Worm (Caenorhabditis elegans) whole organism, late embryonic: ENCODE results near the gene Y43F8A.1.

Experiments
- C38D4.7 ChIP-seq: fragments of 200-800 bp; sonication (Bioruptor generic); optimal IDR thresholded peaks from 2 replicates; lab custom pipeline; 2018; ENCODE audit warnings: mild to moderate bottlenecking, missing genetic modification characterization, moderate library complexity, missing compliant biosample characterization
- F13H6.1 ChIP-seq: sonication (generic microtip); optimal IDR thresholded peaks from 2 replicates; lab custom pipeline; 2016; ENCODE audit warnings: missing genetic modification characterization, missing compliant biosample characterization
- K09A11.1 ChIP-seq: sonication (generic microtip); optimal IDR thresholded peaks from 2 replicates; lab custom pipeline; 2017; ENCODE audit warnings: antibody characterized with exemption, mild to moderate bottlenecking, missing genetic modification characterization, missing compliant biosample characterization; ENCODE audit not compliant: insufficient read depth
- T23F11.4 ChIP-seq: fragments of 200-800 bp; sonication (Bioruptor generic); optimal IDR thresholded peaks from 2 replicates; lab custom pipeline; 2018; ENCODE audit warnings: mild to moderate bottlenecking, missing genetic modification characterization, missing compliant biosample characterization
- Y22D7AL.16 ChIP-seq: sonication (generic microtip); optimal IDR thresholded peaks from 2 replicates; lab custom pipeline; 2016; ENCODE audit warnings: missing genetic modification characterization, missing compliant biosample characterization
- ceh-14 ChIP-seq: sonication (generic microtip); optimal IDR thresholded peaks from 2 replicates; lab custom pipeline; 2016; ENCODE audit warnings: missing genotype, missing genetic modification characterization, missing compliant biosample characterization
- ceh-22 ChIP-seq: sonication (generic microtip); optimal IDR thresholded peaks from 2 replicates; lab custom pipeline; 2017; ENCODE audit warnings: missing biosample characterization, missing genetic modification characterization
- ceh-30 ChIP-seq: fragments of 150-350 bp; optimal IDR thresholded peaks from 2 replicates; lab custom pipeline; 2014; ENCODE audit warnings: missing biosample characterization, missing genetic modification characterization
- ceh-31 ChIP-seq: sonication (generic microtip); optimal IDR thresholded peaks from 2 replicates; lab custom pipeline; 2016; ENCODE audit warnings: missing genetic modification characterization, missing compliant biosample characterization
- ceh-34 ChIP-seq: sonication (generic microtip); optimal IDR thresholded peaks from 2 replicates; lab custom pipeline; 2016; ENCODE audit warnings: mild to moderate bottlenecking, missing genetic modification characterization, missing compliant biosample characterization
- ceh-45 ChIP-seq: fragments of 200-800 bp; sonication (Bioruptor generic); IDR thresholded peaks from 2 replicates; pipeline ENCODE4 v1.3.6; 2022; ENCODE audit warnings: missing genetic modification reagents, missing genetic modification characterization, missing compliant biosample characterization
- ceh-48 ChIP-seq: sonication (generic microtip); optimal IDR thresholded peaks from 2 replicates; lab custom pipeline; 2016; ENCODE audit warnings: missing genetic modification characterization, inconsistent platforms, missing compliant biosample characterization
- ceh-9 ChIP-seq: sonication (generic microtip); optimal IDR thresholded peaks from 2 replicates; lab custom pipeline; 2016; ENCODE audit warnings: mild to moderate bottlenecking, missing genetic modification characterization, inconsistent platforms, missing compliant biosample characterization
- che-1 ChIP-seq: sonication (generic microtip); optimal IDR thresholded peaks from 2 replicates; lab custom pipeline; 2016; ENCODE audit warnings: mild to moderate bottlenecking, missing genetic modification characterization, missing compliant biosample characterization
- dmd-4 ChIP-seq: sonication (generic microtip); optimal IDR thresholded peaks from 2 replicates; lab custom pipeline; 2016; ENCODE audit warnings: borderline replicate concordance, missing genetic modification characterization, missing compliant biosample characterization
- elt-2 ChIP-seq: sonication (generic microtip); optimal IDR thresholded peaks from 2 replicates; lab custom pipeline; 2016; ENCODE audit warnings: missing genetic modification reagents, missing genetic modification characterization, missing compliant biosample characterization
- eyg-1 ChIP-seq: sonication (generic microtip); optimal IDR thresholded peaks from 2 replicates; lab custom pipeline; 2016; ENCODE audit warnings: missing genotype, missing genetic modification characterization, missing compliant biosample characterization
- fkh-10 ChIP-seq: fragments of 150-350 bp; optimal IDR thresholded peaks from 2 replicates; lab custom pipeline; 2014; ENCODE audit warnings: missing biosample characterization, missing genetic modification reagents, missing genetic modification characterization
- fkh-6 ChIP-seq: sonication (generic microtip); optimal IDR thresholded peaks from 2 replicates; lab custom pipeline; 2016; ENCODE audit warnings: missing genetic modification characterization, missing compliant biosample characterization
- gmeb-2 ChIP-seq: sonication (generic microtip); optimal IDR thresholded peaks from 2 replicates; lab custom pipeline; 2016; ENCODE audit warnings: missing genetic modification characterization, inconsistent platforms, missing compliant biosample characterization
- hlh-13 ChIP-seq: fragments of 200-800 bp; sonication (Bioruptor generic); optimal IDR thresholded peaks from 2 replicates; lab custom pipeline; 2018; ENCODE audit warnings: mild to moderate bottlenecking, missing genetic modification characterization, missing compliant biosample characterization
- hlh-15 ChIP-seq: sonication (generic microtip); optimal IDR thresholded peaks from 2 replicates; lab custom pipeline; 2016; ENCODE audit warnings: missing genetic modification characterization, missing compliant biosample characterization
- hlh-6 ChIP-seq: sonication (generic microtip); optimal IDR thresholded peaks from 2 replicates; lab custom pipeline; 2016; ENCODE audit warnings: missing genotype, missing genetic modification characterization, missing compliant biosample characterization
- hlh-8 ChIP-seq: sonication (generic microtip); optimal IDR thresholded peaks from 2 replicates; lab custom pipeline; 2016; ENCODE audit warnings: missing genotype, missing genetic modification characterization, missing compliant biosample characterization
- lim-6 ChIP-seq: sonication (generic microtip); optimal IDR thresholded peaks from 2 replicates; lab custom pipeline; 2016; ENCODE audit warnings: missing genetic modification characterization, missing compliant biosample characterization
- mec-3 ChIP-seq: sonication (generic microtip); optimal IDR thresholded peaks from 2 replicates; lab custom pipeline; 2016; ENCODE audit warnings: borderline replicate concordance, missing genetic modification characterization, missing compliant biosample characterization
- nfya-1 ChIP-seq: sonication (generic microtip); optimal IDR thresholded peaks from 2 replicates; lab custom pipeline; 2017; ENCODE audit warnings: missing genetic modification characterization, mild to moderate bottlenecking, missing compliant biosample characterization, antibody characterized with exemption, moderate library complexity
- nhr-232 ChIP-seq: sonication (generic microtip); optimal IDR thresholded peaks from 2 replicates; lab custom pipeline; 2016; ENCODE audit warnings: missing genetic modification characterization, missing compliant biosample characterization
- npax-4 ChIP-seq: sonication (generic microtip); optimal IDR thresholded peaks from 2 replicates; lab custom pipeline; 2016; ENCODE audit warnings: missing genetic modification characterization, missing compliant biosample characterization
- pag-3 ChIP-seq: sonication (generic microtip); optimal IDR thresholded peaks from 2 replicates; lab custom pipeline; 2016; ENCODE audit warnings: missing compliant biosample characterization, missing genetic modification characterization, borderline replicate concordance
- pat-9 ChIP-seq: fragments of 200-800 bp; sonication (Bioruptor generic); optimal IDR thresholded peaks from 2 replicates; lab custom pipeline; 2018; ENCODE audit warnings: mild to moderate bottlenecking, missing genetic modification characterization, moderate library complexity, missing compliant biosample characterization
- pax-1 ChIP-seq: fragments of 150-350 bp; optimal IDR thresholded peaks from 2 replicates; lab custom pipeline; 2014; ENCODE audit warnings: missing biosample characterization, missing genetic modification characterization
- pha-4 ChIP-seq: fragments of 150-350 bp; optimal IDR thresholded peaks from 2 replicates; lab custom pipeline; 2018; ENCODE audit warnings: missing biosample characterization, missing genetic modification reagents, missing genetic modification characterization
- pros-1 ChIP-seq: fragments of 150-350 bp; optimal IDR thresholded peaks from 2 replicates; lab custom pipeline; 2014; ENCODE audit warnings: missing biosample characterization, missing genetic modification reagents, missing genetic modification characterization
- rnt-1 ChIP-seq: sonication (generic microtip); optimal IDR thresholded peaks from 2 replicates; lab custom pipeline; 2016; ENCODE audit warnings: missing genetic modification characterization, missing compliant biosample characterization
- sdc-2 ChIP-seq: sonication (generic microtip); optimal IDR thresholded peaks from 2 replicates; lab custom pipeline; 2016; ENCODE audit warnings: missing genotype, missing genetic modification characterization, missing compliant biosample characterization
- sox-2 ChIP-seq: fragments of 200-800 bp; sonication (Bioruptor generic); IDR thresholded peaks from 2 replicates; pipeline ENCODE4 v1.3.6; 2022; ENCODE audit warnings: missing genetic modification reagents, missing genetic modification characterization, missing compliant biosample characterization
- tbx-2 ChIP-seq: sonication (generic microtip); optimal IDR thresholded peaks from 2 replicates; lab custom pipeline; 2016; ENCODE audit warnings: missing genetic modification characterization, missing compliant biosample characterization
- tbx-7 ChIP-seq: sonication (generic microtip); optimal IDR thresholded peaks from 2 replicates; lab custom pipeline; 2016; ENCODE audit warnings: missing genotype, missing genetic modification characterization, missing compliant biosample characterization
- unc-42 ChIP-seq: sonication (generic microtip); optimal IDR thresholded peaks from 2 replicates; lab custom pipeline; 2016; ENCODE audit warnings: missing genotype, missing genetic modification characterization, missing compliant biosample characterization
- unc-55 ChIP-seq: sonication (generic microtip); optimal IDR thresholded peaks from 2 replicates; lab custom pipeline; 2017; ENCODE audit warnings: missing biosample characterization, missing genetic modification reagents, missing genetic modification characterization
- unc-86 ChIP-seq: sonication (generic microtip); optimal IDR thresholded peaks from 2 replicates; lab custom pipeline; 2016; ENCODE audit warnings: missing genetic modification characterization, missing compliant biosample characterization

The Y43F8A.1 gene

DNA sequence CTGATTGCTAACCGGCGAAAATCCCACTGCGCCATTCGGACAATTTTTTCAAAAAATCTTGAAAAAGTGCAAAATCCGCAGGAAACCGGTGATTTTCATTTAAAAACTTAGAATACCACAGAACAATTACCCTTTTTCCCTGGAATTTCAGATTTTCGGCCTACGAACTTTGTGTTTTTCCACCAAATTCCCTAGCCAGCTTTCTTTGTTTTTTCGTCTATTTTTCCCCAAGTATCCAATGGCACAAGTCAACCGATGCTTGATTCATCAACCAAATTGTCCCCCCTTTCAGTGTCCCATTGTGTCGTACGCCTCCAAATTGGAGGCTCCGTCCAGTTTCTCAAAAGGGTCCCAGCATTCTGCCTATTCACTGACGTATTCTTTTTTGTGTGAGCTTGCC is at the start of gene Y43F8A.1:
Gene Y43F8A.1 (plus strand): TSS at position 301 of the 400 bp plus-strand sequence.
- TF ChIP-seq pha-4 (tag; lab: Kevin White, UChicago) (no peak), T23F11.4 (GFP tag; lab: Kevin White, UChicago) (no peak), ceh-34 (tag; lab: Kevin White, UChicago) (no peak), sdc-2 (tag; lab: Kevin White, UChicago) (no peak), hlh-13 (no peak), pag-3 (tag; lab: Kevin White, UChicago) (no peak), K09A11.1 (tag; lab: Kevin White, UChicago) (no peak), unc-42 (tag; lab: Kevin White, UChicago) (no peak), rnt-1 (tag; lab: Kevin White, UChicago) (no peak), ceh-14 (tag; lab: Kevin White, UChicago) (no peak), nhr-232 (no peak), lim-6 (tag; lab: Kevin White, UChicago) (no peak), che-1 (tag; lab: Kevin White, UChicago) (no peak)

DNA sequence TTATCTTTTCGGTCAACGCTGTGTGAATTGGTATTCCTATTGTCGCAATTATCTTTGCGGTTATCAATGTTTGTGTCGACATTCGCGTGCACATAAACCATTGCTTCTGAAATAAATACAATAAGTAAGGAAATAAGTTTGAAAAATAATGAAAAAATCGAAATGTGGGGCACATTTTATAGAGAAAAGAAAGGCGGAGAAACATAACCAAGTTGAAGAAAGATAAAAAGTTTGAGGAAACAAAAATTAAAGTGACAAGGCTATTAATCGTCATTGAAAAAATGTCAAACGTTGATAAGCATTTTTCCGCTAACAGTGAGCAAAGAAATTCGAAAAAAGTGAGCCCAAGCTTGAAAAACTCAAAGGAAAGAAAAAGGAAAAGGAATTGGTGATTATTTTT is 47.9 kb upstream of the Y43F8A.1 start, which contains the start of gene C43D7.4:
Gene C43D7.4 (minus strand): TSS at position 101 of the 400 bp plus-strand sequence.
- TF ChIP-seq npax-4 (tag; lab: Kevin White, UChicago) (no peak), unc-55 (no peak), dmd-4 (tag; lab: Kevin White, UChicago) (no peak), gmeb-2 (tag; lab: Kevin White, UChicago) (no peak), ceh-48 (tag; lab: Kevin White, UChicago) (no peak), sox-2 (no peak)

DNA sequence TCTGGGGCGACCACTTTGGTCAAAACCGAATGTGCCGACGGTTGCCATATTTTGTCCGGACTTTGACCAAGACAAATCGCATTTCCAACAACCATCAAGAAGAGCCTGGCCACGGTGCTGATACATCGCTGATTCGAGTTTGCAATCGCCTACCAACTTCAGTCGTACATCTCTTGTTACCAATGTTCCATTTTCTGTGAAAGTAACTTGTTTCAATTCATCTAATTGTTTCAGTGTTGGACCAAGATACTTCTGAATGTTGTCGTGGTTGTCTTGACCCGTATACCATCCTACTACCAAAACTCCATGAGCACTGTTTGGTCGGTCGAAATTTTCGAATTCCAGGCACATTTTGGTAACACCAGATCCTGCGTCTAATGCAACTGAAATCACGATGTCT is 44.9 kb upstream of the Y43F8A.1 start:
- no peak for TF ChIP-seq unc-86 (tag; lab: Kevin White, UChicago)
- no peak for TF ChIP-seq ceh-22 (tag; lab: Kevin White, UChicago)
- no peak for TF ChIP-seq dmd-4 (tag; lab: Kevin White, UChicago)
- TF ChIP-seq fkh-10 (GFP tag; lab: Kevin White, UChicago), result no peak
- no peak for TF ChIP-seq pax-1
- no peak for TF ChIP-seq sdc-2 (tag; lab: Kevin White, UChicago)
- no peak for TF ChIP-seq elt-2 (tag; lab: Kevin White, UChicago)
- TF ChIP-seq hlh-15, result no peak
- TF ChIP-seq sox-2, result no peak
- no peak for TF ChIP-seq hlh-6 (tag; lab: Kevin White, UChicago)
- no peak for TF ChIP-seq pat-9
- no peak for TF ChIP-seq tbx-2 (tag; lab: Kevin White, UChicago)
- no peak for TF ChIP-seq ceh-30 (tag; lab: Kevin White, UChicago)
- no peak for TF ChIP-seq Y22D7AL.16
- TF ChIP-seq, all 69 proteins: peak for 0

DNA sequence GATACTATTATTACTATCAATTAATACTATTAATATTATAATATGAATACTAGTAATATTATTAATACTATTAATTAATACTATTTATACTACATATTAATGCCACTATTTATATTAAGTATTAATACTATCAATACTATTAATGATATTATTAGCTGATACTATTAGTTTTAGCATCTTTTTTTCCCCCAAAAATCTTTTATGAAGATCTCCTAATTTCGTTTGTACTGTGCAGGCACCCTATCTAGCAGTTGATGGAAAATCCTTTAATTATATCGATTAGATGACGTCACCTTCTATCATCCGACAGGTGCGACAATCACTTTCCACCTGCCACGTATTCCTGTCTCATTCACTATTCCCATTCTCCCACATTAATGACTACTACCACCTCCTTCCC is 41.0 kb upstream of the Y43F8A.1 start, which contains the start of gene fbxb-65:
Gene fbxb-65 (plus strand): TSS at position 301 of the 400 bp plus-strand sequence.
- TF ChIP-seq F13H6.1 (tag; lab: Kevin White, UChicago) (no peak), C38D4.7 (no peak), gmeb-2 (tag; lab: Kevin White, UChicago) (no peak)

DNA sequence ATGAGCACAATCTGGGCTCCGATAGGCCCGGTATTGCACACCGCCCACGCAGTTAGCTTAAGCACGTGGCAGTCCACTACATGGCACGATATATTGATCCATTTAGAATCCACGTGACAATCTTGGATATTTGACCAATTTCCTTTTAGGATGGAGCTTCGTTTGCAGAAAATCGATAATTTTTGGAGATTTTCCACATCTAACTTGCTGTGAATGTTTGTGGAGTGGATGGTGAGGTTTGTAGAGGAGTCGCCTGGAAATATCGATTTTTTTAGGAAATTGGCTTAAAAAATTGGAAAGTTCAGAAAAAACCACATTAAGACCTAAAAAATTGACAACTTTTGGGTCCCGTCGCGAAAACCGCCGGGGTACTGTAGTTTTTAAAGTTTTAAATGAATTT is 33.0 kb upstream of the Y43F8A.1 start:
- TF ChIP-seq ceh-9 (tag; lab: Kevin White, UChicago) (no peak), ceh-48 (tag; lab: Kevin White, UChicago) (peak; percentile 11)

ce11 chrV:19351944-19352343 is 18.3 kb upstream of the Y43F8A.1 start:
- no peak for TF ChIP-seq gmeb-2 (tag; lab: Kevin White, UChicago)
- no peak for TF ChIP-seq tbx-7 (tag; lab: Kevin White, UChicago)
- TF ChIP-seq ceh-45 (GFP tag; lab: Robert Waterston, UW), result no peak
- no peak for TF ChIP-seq C38D4.7
- no peak for TF ChIP-seq eyg-1 (tag; lab: Kevin White, UChicago)
- no peak for TF ChIP-seq fkh-6 (tag; lab: Kevin White, UChicago)
- TF ChIP-seq unc-42 (tag; lab: Kevin White, UChicago), result no peak
- no peak for TF ChIP-seq Y22D7AL.16
- no peak for TF ChIP-seq hlh-8 (tag; lab: Kevin White, UChicago)
- no peak for TF ChIP-seq mec-3
- TF ChIP-seq ceh-9 (tag; lab: Kevin White, UChicago), result no peak
- no peak for TF ChIP-seq nfya-1 (tag; lab: Kevin White, UChicago)
- TF ChIP-seq pax-1, result no peak
- no peak for TF ChIP-seq unc-55
- no peak for TF ChIP-seq pros-1 (tag; lab: Kevin White, UChicago)
- TF ChIP-seq ceh-22 (tag; lab: Kevin White, UChicago), result no peak
- no peak for TF ChIP-seq ceh-31 (tag; lab: Kevin White, UChicago)
